Fruit fly (Drosophila melanogaster) whole organism, wandering third instar larva: ENCODE measurements around the gene CG17746.

Source experiments
- Hr83 ChIP-seq: fragments of 200-300 bp; sonication (Bioruptor generic); optimal IDR thresholded peaks from 2 replicates; lab custom pipeline; 2016; ENCODE audit warnings: missing biosample characterization, mild to moderate bottlenecking, missing genetic modification characterization, moderate library complexity; ENCODE audit not compliant: poor library complexity, severe bottlenecking
- Myc ChIP-seq: fragments of >200 bp; optimal IDR thresholded peaks from 2 replicates; lab custom pipeline; 2017
- Vsx2 ChIP-seq: fragments of 200-300, 225-300 bp; sonication (Bioruptor generic); optimal IDR thresholded peaks from 2 replicates; lab custom pipeline; 2018; ENCODE audit warnings: missing biosample characterization, missing genetic modification characterization; ENCODE audit not compliant: partially characterized antibody
- br ChIP-seq: fragments of 200-800 bp; sonication (Bioruptor generic); optimal IDR thresholded peaks from 2 replicates; lab custom pipeline; 2016; ENCODE audit warnings: missing biosample characterization, missing genetic modification characterization
- dsf ChIP-seq: sonication (Bioruptor generic); optimal IDR thresholded peaks from 2 replicates; lab custom pipeline; 2016; ENCODE audit warnings: missing biosample characterization, missing genetic modification characterization, borderline replicate concordance
- ey ChIP-seq: fragments of 200-800 bp; sonication (Bioruptor generic); optimal IDR thresholded peaks from 2 replicates; lab custom pipeline; 2016; ENCODE audit warnings: missing biosample characterization, missing genetic modification characterization
- h ChIP-seq: fragments of 200-800 bp; sonication (Bioruptor generic); optimal IDR thresholded peaks from 3 replicates; lab custom pipeline; 2016; ENCODE audit warnings: missing biosample characterization, mild to moderate bottlenecking, missing genetic modification characterization
- jim ChIP-seq: fragments of 175-275, 200-325 bp; sonication (Bioruptor generic); optimal IDR thresholded peaks from 2 replicates; lab custom pipeline; 2016; ENCODE audit warnings: missing biosample characterization, mild to moderate bottlenecking, missing genetic modification characterization
- pan ChIP-seq: fragments of >200 bp; optimal IDR thresholded peaks from 2 replicates; lab custom pipeline; 2017
- sage ChIP-seq: fragments of 200-800 bp; sonication (Bioruptor generic); optimal IDR thresholded peaks from 2 replicates; lab custom pipeline; 2016; ENCODE audit warnings: missing biosample characterization, mild to moderate bottlenecking, missing genetic modification characterization
- tai ChIP-seq: sonication (Bioruptor generic); optimal IDR thresholded peaks from 2 replicates; lab custom pipeline; 2016; ENCODE audit warnings: missing biosample characterization, missing genetic modification characterization
- usp ChIP-seq: fragments of >200 bp; optimal IDR thresholded peaks from 2 replicates; lab custom pipeline; 2017; ENCODE audit warnings: missing biosample characterization, missing genetic modification characterization

dm6 chr3L:3250922-3251658 lies 11.7 kb upstream of the CG17746 start:
- TF ChIP-seq jim (GFP tag; lab: Kevin White, UChicago) (peak; percentile 36), sage (peak; percentile 55), usp (GFP tag; lab: Kevin White, UChicago) (no peak), dsf (GFP tag; lab: Kevin White, UChicago) (peak; percentile 30), tai (GFP tag; lab: Kevin White, UChicago) (peak; percentile 36), pan (lab: Kevin White, UChicago) (no peak), Vsx2 (GFP tag; lab: Kevin White, UChicago) (no peak), h (GFP tag; lab: Kevin White, UChicago) (peak; percentile 5), Myc (lab: Kevin White, UChicago) (no peak), br (peak; percentile 42), Hr83 (peak; percentile 73), ey (peak; percentile 4)
